Worm (Caenorhabditis elegans): ENCODE data around the gene dpy-18.

dpy-18 gene

DNA sequence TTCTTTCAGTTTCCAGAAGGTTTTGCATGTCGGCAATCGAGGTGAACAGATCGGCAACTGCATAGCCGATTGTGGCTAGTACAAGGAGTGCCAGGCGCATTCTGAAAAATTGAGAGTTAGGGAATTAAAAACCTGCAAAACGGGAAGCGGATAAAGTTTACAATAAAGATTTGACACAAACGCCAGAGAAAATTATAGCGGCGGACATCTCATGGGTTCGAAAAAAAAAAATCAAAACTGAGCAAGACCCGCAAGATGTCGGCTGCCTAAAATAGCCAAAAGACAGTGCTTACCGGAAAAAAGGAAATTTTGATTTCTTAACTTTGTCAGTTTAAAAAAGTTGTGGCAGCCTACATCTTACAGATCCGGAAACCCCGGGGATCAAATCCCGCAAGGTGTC, at the start of gene dpy-18:
Gene dpy-18, minus strand, starts transcription at position 101 of the 400 bp plus-strand sequence.
- TF ChIP-seq flt-1 (GFP tag; IDR thresholded peaks at IDR 0.05) = no peak
- no peak for TF ChIP-seq T22C8.4 (GFP tag; IDR thresholded peaks at IDR 0.05)
- TF ChIP-seq klf-2 (GFP tag; conservative IDR thresholded peaks at IDR 0.05) = no peak
- TF ChIP-seq ztf-29 (GFP tag; IDR thresholded peaks at IDR 0.05) = no peak
- no peak for TF ChIP-seq med-1 (GFP tag; optimal IDR thresholded peaks at IDR 0.05; ENCODE audit: insufficient read depth)
- TF ChIP-seq ref-1 (GFP tag; conservative IDR thresholded peaks at IDR 0.05) = no peak
- TF ChIP-seq cog-1 (tag; optimal IDR thresholded peaks at IDR 0.05) = no peak
- no peak for TF ChIP-seq tab-1 (GFP tag; IDR thresholded peaks at IDR 0.05)
- TF ChIP-seq ztf-23 (GFP tag; IDR thresholded peaks at IDR 0.05) = no peak

ce11 chrIII:11426906-11427305, 49.1 kb upstream of the dpy-18 start, which contains the start of gene idpc-1:
TSS of gene idpc-1 (plus strand) at chrIII:11427206.
- TF ChIP-seq T22C8.4 (GFP tag; IDR thresholded peaks at IDR 0.05) (no peak), ztf-23 (GFP tag; IDR thresholded peaks at IDR 0.05) (no peak), med-1 (GFP tag; optimal IDR thresholded peaks at IDR 0.05; ENCODE audit: insufficient read depth) (no peak), klf-2 (GFP tag; conservative IDR thresholded peaks at IDR 0.05) (no peak), ztf-29 (GFP tag; IDR thresholded peaks at IDR 0.05) (no peak), cog-1 (tag; optimal IDR thresholded peaks at IDR 0.05) (no peak)

DNA sequence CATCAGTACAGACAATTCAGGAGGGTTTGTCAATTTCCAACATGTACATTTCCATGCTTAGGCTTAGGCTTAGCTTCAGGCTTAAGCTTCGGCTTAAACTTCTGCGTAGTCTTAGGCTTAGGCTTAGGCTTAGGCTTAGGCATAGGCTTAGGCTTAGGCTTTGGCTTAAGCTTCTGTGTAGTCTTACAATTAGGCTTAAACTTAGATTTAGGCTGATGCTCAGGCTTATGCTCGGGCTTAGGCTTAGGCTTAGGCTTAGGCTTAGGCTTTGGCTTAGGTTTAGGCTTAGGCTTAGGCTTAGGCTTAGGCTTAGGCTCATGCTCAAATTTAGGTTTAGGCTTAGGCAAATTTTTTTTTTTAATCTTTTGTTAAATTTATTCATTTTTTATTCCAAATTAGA, 47.0 kb upstream of the dpy-18 start:
- TF ChIP-seq med-1 (GFP tag; optimal IDR thresholded peaks at IDR 0.05; ENCODE audit: insufficient read depth) (no peak), ref-1 (GFP tag; conservative IDR thresholded peaks at IDR 0.05) (no peak), tab-1 (GFP tag; IDR thresholded peaks at IDR 0.05) (no peak), ztf-29 (GFP tag; IDR thresholded peaks at IDR 0.05) (no peak; the same call in 1 of the 2 replicates), ztf-23 (GFP tag; IDR thresholded peaks at IDR 0.05) (no peak), flt-1 (GFP tag; IDR thresholded peaks at IDR 0.05) (no peak), klf-2 (GFP tag; conservative IDR thresholded peaks at IDR 0.05) (no peak)

- TF ChIP-seq ztf-29 (GFP tag; IDR thresholded peaks at IDR 0.05) = no peak
- no peak for TF ChIP-seq ref-1 (GFP tag; conservative IDR thresholded peaks at IDR 0.05)
- no peak for TF ChIP-seq tab-1 (GFP tag; IDR thresholded peaks at IDR 0.05)
- TF ChIP-seq cog-1 (tag; optimal IDR thresholded peaks at IDR 0.05) = no peak
- no peak for TF ChIP-seq ztf-23 (GFP tag; IDR thresholded peaks at IDR 0.05)
- TF ChIP-seq med-1 (GFP tag; optimal IDR thresholded peaks at IDR 0.05; ENCODE audit: insufficient read depth) = no peak
- no peak for TF ChIP-seq flt-1 (GFP tag; IDR thresholded peaks at IDR 0.05)
These were observed 41.8 kb upstream of the dpy-18 start for ce11 chrIII:11419551-11419950.

- TF ChIP-seq klf-2 (GFP tag; conservative IDR thresholded peaks at IDR 0.05) = no peak
- no peak for TF ChIP-seq T22C8.4 (GFP tag; IDR thresholded peaks at IDR 0.05)
- TF ChIP-seq flt-1 (GFP tag; IDR thresholded peaks at IDR 0.05) = no peak
- no peak for TF ChIP-seq med-1 (GFP tag; optimal IDR thresholded peaks at IDR 0.05; ENCODE audit: insufficient read depth)
- TF ChIP-seq ref-1 (GFP tag; conservative IDR thresholded peaks at IDR 0.05) = no peak
- TF ChIP-seq ztf-23 (GFP tag; IDR thresholded peaks at IDR 0.05) = no peak
- TF ChIP-seq tab-1 (GFP tag; IDR thresholded peaks at IDR 0.05) = no peak
- no peak for TF ChIP-seq ztf-29 (GFP tag; IDR thresholded peaks at IDR 0.05)
- TF ChIP-seq cog-1 (tag; optimal IDR thresholded peaks at IDR 0.05) = no peak
These were observed 32.6 kb upstream of the dpy-18 start, which contains the start of gene twk-31 for ce11 chrIII:11410378-11410777. TSS of gene twk-31 (plus strand) at chrIII:11410678.

DNA sequence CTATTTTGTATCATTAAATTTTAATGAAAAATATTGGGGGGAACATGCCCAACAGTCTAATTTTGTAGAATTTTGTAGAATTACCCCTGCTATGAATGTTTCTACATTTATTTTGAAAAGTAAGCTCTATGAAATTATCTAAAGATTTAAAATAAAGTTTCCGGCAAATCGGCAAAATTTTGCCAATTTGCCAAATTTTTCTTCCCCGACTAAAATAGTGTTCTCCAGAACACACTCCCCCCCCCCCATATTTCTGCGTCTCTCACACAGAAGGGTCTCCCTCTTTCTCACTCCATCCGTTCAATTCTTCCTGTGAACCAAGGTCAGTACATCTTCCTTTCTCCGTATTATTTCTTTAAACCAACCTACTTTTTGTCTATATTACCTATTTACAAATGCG, 27.3 kb upstream of the dpy-18 start, which contains the start of gene Y47D3B.4:
Gene Y47D3B.4, plus strand, starts transcription at position 301 of the 400 bp plus-strand sequence.
- TF ChIP-seq cog-1 (tag; optimal IDR thresholded peaks at IDR 0.05) = no peak
- no peak for TF ChIP-seq ztf-29 (GFP tag; IDR thresholded peaks at IDR 0.05)
- no peak for TF ChIP-seq T22C8.4 (GFP tag; IDR thresholded peaks at IDR 0.05)
- no peak for TF ChIP-seq tab-1 (GFP tag; IDR thresholded peaks at IDR 0.05)
- TF ChIP-seq flt-1 (GFP tag; IDR thresholded peaks at IDR 0.05) = no peak
- no peak for TF ChIP-seq ref-1 (GFP tag; conservative IDR thresholded peaks at IDR 0.05)

- TF ChIP-seq med-1 (GFP tag; optimal IDR thresholded peaks at IDR 0.05; ENCODE audit: insufficient read depth) = no peak
- no peak for TF ChIP-seq ref-1 (GFP tag; conservative IDR thresholded peaks at IDR 0.05)
- no peak for TF ChIP-seq ztf-23 (GFP tag; IDR thresholded peaks at IDR 0.05)
- TF ChIP-seq flt-1 (GFP tag; IDR thresholded peaks at IDR 0.05) = no peak
- TF ChIP-seq klf-2 (GFP tag; conservative IDR thresholded peaks at IDR 0.05) = no peak
These were observed 24.9 kb upstream of the dpy-18 start, which contains the start of gene Y47D3B.12 for ce11 chrIII:11402717-11403116. TSS of gene Y47D3B.12 (plus strand) at chrIII:11403017.

DNA sequence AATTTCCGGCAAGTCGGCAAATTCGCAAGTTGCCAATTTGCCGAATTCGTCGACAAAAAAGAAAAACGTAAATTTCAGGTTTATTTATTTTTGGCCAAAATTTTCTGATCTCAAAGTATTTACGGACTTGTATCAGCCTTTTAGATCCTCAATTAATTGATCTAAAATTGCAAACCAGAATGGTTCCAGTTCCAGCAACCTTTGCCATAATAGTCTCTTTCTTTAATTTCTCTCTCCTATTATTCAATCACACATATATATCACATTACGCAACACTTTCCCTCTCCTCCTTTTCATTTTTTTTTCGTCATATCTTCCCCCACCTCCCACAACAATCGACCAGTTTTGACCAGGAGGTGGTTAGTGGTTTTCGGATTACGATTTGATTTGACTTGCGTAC, 19.7 kb upstream of the dpy-18 start, which contains the start of gene Y47D3B.3:
Gene Y47D3B.3, plus strand, starts transcription at position 301 of the 400 bp plus-strand sequence.
- no peak for TF ChIP-seq tab-1 (GFP tag; IDR thresholded peaks at IDR 0.05)
- TF ChIP-seq ztf-29 (GFP tag; IDR thresholded peaks at IDR 0.05) = no peak
- TF ChIP-seq cog-1 (tag; optimal IDR thresholded peaks at IDR 0.05) = no peak
- TF ChIP-seq flt-1 (GFP tag; IDR thresholded peaks at IDR 0.05) = no peak
- no peak for TF ChIP-seq med-1 (GFP tag; optimal IDR thresholded peaks at IDR 0.05; ENCODE audit: insufficient read depth)
- no peak for TF ChIP-seq klf-2 (GFP tag; conservative IDR thresholded peaks at IDR 0.05)
- TF ChIP-seq ref-1 (GFP tag; conservative IDR thresholded peaks at IDR 0.05) = no peak
- no peak for TF ChIP-seq T22C8.4 (GFP tag; IDR thresholded peaks at IDR 0.05)
- TF ChIP-seq ztf-23 (GFP tag; IDR thresholded peaks at IDR 0.05) = no peak

DNA sequence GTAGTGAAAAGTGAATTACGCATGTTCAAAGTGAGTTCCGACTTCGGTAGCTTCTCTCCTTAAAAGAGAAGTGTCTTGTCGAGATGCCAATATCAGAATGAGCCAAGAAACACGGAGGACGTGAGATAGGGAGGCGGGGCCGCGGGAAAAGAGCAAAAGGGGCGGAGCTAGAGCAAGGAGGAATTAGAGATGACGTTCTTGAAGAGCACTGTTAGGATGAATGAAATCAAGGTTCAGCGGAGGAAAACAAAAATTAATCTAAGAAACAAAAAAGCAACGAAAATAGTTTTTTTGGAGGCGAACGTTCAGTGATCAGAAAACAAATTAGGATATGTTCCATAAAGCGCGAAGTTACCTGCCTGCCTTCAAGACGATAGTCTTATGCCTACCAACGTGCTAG, 15.4 kb upstream of the dpy-18 start, which contains the start of gene nlp-21:
Gene nlp-21, minus strand, starts transcription at position 101 of the 400 bp plus-strand sequence.
- TF ChIP-seq klf-2 (GFP tag; conservative IDR thresholded peaks at IDR 0.05) (no peak), ztf-23 (GFP tag; IDR thresholded peaks at IDR 0.05) (no peak)

- TF ChIP-seq ztf-29 (GFP tag; IDR thresholded peaks at IDR 0.05) (peak; percentile 11; the same call in 1 of the 2 replicates), cog-1 (tag; optimal IDR thresholded peaks at IDR 0.05) (no peak)
These were observed 15.0 kb upstream of the dpy-18 start for ce11 chrIII:11392740-11393139.
